Fruit fly (Drosophila melanogaster) whole organism, embryonic: ENCODE results near the gene Ldaf1.

Experiments used
- Blimp-1 ChIP-seq: fragments of 200-800 bp; sonication (Bioruptor generic); optimal IDR thresholded peaks from 3 replicates; lab custom pipeline; 2018; ENCODE audit warnings: missing biosample characterization, missing genetic modification characterization, mild to moderate bottlenecking, moderate library complexity, missing genetic modification reagents
- C15 ChIP-seq: fragments of 200-800 bp; sonication (Bioruptor generic); IDR thresholded peaks from 3 replicates; pipeline ENCODE4 v1.3.6; 2022; ENCODE audit warnings: missing biosample characterization, missing genetic modification characterization
- CG10431 ChIP-seq: fragments of 200-800 bp; sonication (Bioruptor generic); optimal IDR thresholded peaks from 3 replicates; lab custom pipeline; 2018; ENCODE audit warnings: missing biosample characterization, mild to moderate bottlenecking, missing genetic modification characterization
- CG11696 ChIP-seq: fragments of 200-800 bp; sonication (Bioruptor generic); IDR thresholded peaks from 2 replicates; pipeline ENCODE4 v1.3.6; 2022; ENCODE audit warnings: missing biosample characterization, missing genetic modification characterization
- CG12391 ChIP-seq: fragments of 200-800 bp; sonication (Bioruptor generic); optimal IDR thresholded peaks from 3 replicates; lab custom pipeline; 2018; ENCODE audit warnings: missing biosample characterization, mild to moderate bottlenecking, missing genetic modification characterization, moderate library complexity
- CG13296 ChIP-seq: fragments of 200-800 bp; sonication (Bioruptor generic); optimal IDR thresholded peaks from 3 replicates; lab custom pipeline; 2018; ENCODE audit warnings: missing biosample characterization, mild to moderate bottlenecking, missing genetic modification characterization
- CG15011 ChIP-seq: fragments of 200-800 bp; sonication (Bioruptor generic); optimal IDR thresholded peaks from 3 replicates; lab custom pipeline; 2018; ENCODE audit warnings: missing biosample characterization, mild to moderate bottlenecking, missing genetic modification characterization
- CG15073 ChIP-seq: fragments of 200-800 bp; sonication (Bioruptor generic); optimal IDR thresholded peaks from 2 replicates; lab custom pipeline; 2016; ENCODE audit warnings: missing biosample characterization, missing genetic modification characterization
- CG15479 ChIP-seq: fragments of 200-800 bp; sonication (Bioruptor generic); optimal IDR thresholded peaks from 3 replicates; lab custom pipeline; 2019; ENCODE audit warnings: missing biosample characterization, mild to moderate bottlenecking, missing genetic modification characterization, moderate library complexity
- CG1647 ChIP-seq: fragments of 200-800 bp; sonication (Bioruptor generic); optimal IDR thresholded peaks from 3 replicates; lab custom pipeline; 2016; ENCODE audit warnings: missing biosample characterization, missing genetic modification characterization
- CG16815 ChIP-seq: fragments of 200-800 bp; sonication (Bioruptor generic); optimal IDR thresholded peaks from 3 replicates; lab custom pipeline; 2017; ENCODE audit warnings: missing biosample characterization, mild to moderate bottlenecking, missing genetic modification characterization
- CG17361 ChIP-seq: fragments of 200-800 bp; sonication (Bioruptor generic); IDR thresholded peaks from 3 replicates; pipeline ENCODE4 v1.3.6; 2022; ENCODE audit warnings: missing biosample characterization, missing genetic modification characterization
- CG17912 ChIP-seq: fragments of 200-800 bp; sonication (Bioruptor generic); optimal IDR thresholded peaks from 2 replicates; lab custom pipeline; 2018; ENCODE audit warnings: missing biosample characterization, mild to moderate bottlenecking, missing genetic modification characterization
- CG1832 ChIP-seq: fragments of 200-800 bp; sonication (Bioruptor generic); optimal IDR thresholded peaks from 2 replicates; lab custom pipeline; 2017; ENCODE audit warnings: missing biosample characterization, mild to moderate bottlenecking, missing genetic modification characterization, inconsistent platforms
- CG34224 ChIP-seq: fragments of 200-800 bp; sonication (Bioruptor generic); IDR thresholded peaks from 3 replicates; pipeline ENCODE4 v1.3.6; 2022; ENCODE audit warnings: missing biosample characterization, missing genetic modification characterization; ENCODE audit not compliant: partially characterized antibody
- CG4360 ChIP-seq: fragments of 200-800 bp; sonication (Bioruptor generic); IDR thresholded peaks from 2 replicates; pipeline ENCODE4 v1.3.6; 2022; ENCODE audit warnings: missing biosample characterization, missing genetic modification characterization
- CG6689 ChIP-seq: fragments of 200-800 bp; sonication (Bioruptor generic); IDR thresholded peaks from 2 replicates; pipeline ENCODE4 v1.3.6; 2022; ENCODE audit warnings: missing biosample characterization, missing genetic modification characterization
- CG7556 ChIP-seq: fragments of 200-800 bp; sonication (Bioruptor generic); optimal IDR thresholded peaks from 2 replicates; lab custom pipeline; 2017; ENCODE audit warnings: missing biosample characterization, mild to moderate bottlenecking, missing genetic modification characterization
- CG7786 ChIP-seq: fragments of 200-800 bp; sonication (Bioruptor generic); optimal IDR thresholded peaks from 2 replicates; lab custom pipeline; 2016; ENCODE audit warnings: missing biosample characterization, missing genetic modification characterization
- Chrac-16 ChIP-seq: fragments of 200-800 bp; sonication (Bioruptor generic); optimal IDR thresholded peaks from 3 replicates; lab custom pipeline; 2016; ENCODE audit warnings: missing biosample characterization, missing genetic modification characterization
- Dad ChIP-seq: fragments of 200-800 bp; sonication (Bioruptor generic); optimal IDR thresholded peaks from 3 replicates; lab custom pipeline; 2016; ENCODE audit warnings: missing biosample characterization, missing genetic modification characterization
- Dip2 ChIP-seq: fragments of 200-800 bp; sonication (Bioruptor generic); IDR thresholded peaks from 2 replicates; pipeline ENCODE4 v1.3.6; 2022; ENCODE audit warnings: missing biosample characterization, missing genetic modification characterization
- Dip3 ChIP-seq: fragments of 200-800 bp; sonication (Bioruptor generic); optimal IDR thresholded peaks from 3 replicates; lab custom pipeline; 2016; ENCODE audit warnings: missing biosample characterization, missing genetic modification characterization
- Eip74EF ChIP-seq, 2 experiments: fragments of 200-800 bp in 1 of 2; fragments of >200 bp in 1 of 2; sonication (Bioruptor generic) in 1 of 2; optimal IDR thresholded peaks; 2 replicates each; lab custom pipeline; 2017 to 2019; ENCODE audit warnings: missing biosample characterization in 2 of 2, missing genetic modification characterization in 2 of 2, mild to moderate bottlenecking in 1 of 2, moderate library complexity in 1 of 2
- GATAe ChIP-seq: fragments of 200-800 bp; sonication (Bioruptor generic); conservative IDR thresholded peaks from 2 replicates; pipeline ENCODE4 v1.3.6; 2022; ENCODE audit warnings: missing biosample characterization, missing genetic modification characterization
- Hr39 ChIP-seq: fragments of >200 bp; optimal IDR thresholded peaks from 2 replicates; lab custom pipeline; 2017
- Nf-YB ChIP-seq: fragments of 200-800 bp; sonication (Bioruptor generic); optimal IDR thresholded peaks from 3 replicates; lab custom pipeline; 2019; ENCODE audit warnings: missing biosample characterization, mild to moderate bottlenecking, missing genetic modification characterization, moderate library complexity
- Pdp1 ChIP-seq, 2 experiments: fragments of 200-800 bp; sonication (Bioruptor generic); optimal IDR thresholded peaks; 3 replicates each; lab custom pipeline; 2016; ENCODE audit warnings: missing biosample characterization in 2 of 2, missing genetic modification characterization in 2 of 2, mild to moderate bottlenecking in 1 of 2, moderate library complexity in 1 of 2
- Rfx ChIP-seq: fragments of 200-800 bp; sonication (Bioruptor generic); IDR thresholded peaks from 2 replicates; pipeline ENCODE4 v1.3.6; 2022; ENCODE audit warnings: missing biosample characterization, missing genetic modification characterization
- Stat92E ChIP-seq, 3 experiments: fragments of >200 bp in 2 of 3; fragments of 200-800 bp in 1 of 3; sonication (Bioruptor generic) in 1 of 3; optimal IDR thresholded peaks; 2 replicates each; lab custom pipeline; 2017 to 2019; ENCODE audit warnings: missing biosample characterization in 3 of 3, missing genetic modification characterization in 3 of 3, mild to moderate bottlenecking in 1 of 3, moderate library complexity in 1 of 3
- Trl ChIP-seq, 3 experiments: fragments of >200 bp in 2 of 3; fragments of 200-800 bp in 1 of 3; sonication (Bioruptor generic) in 1 of 3; optimal IDR thresholded peaks; 2 replicates in 1 of 3; 3 replicates in 2 of 3; lab custom pipeline; 2016 to 2017; ENCODE audit warnings: missing biosample characterization in 1 of 3, missing genetic modification characterization in 1 of 3
- bcd ChIP-seq: fragments of 200-800 bp; sonication (Bioruptor generic); optimal IDR thresholded peaks from 2 replicates; lab custom pipeline; 2017; ENCODE audit warnings: missing biosample characterization, mild to moderate bottlenecking, missing genetic modification characterization
- corto ChIP-seq: fragments of 200-800 bp; sonication (Bioruptor generic); optimal IDR thresholded peaks from 2 replicates; lab custom pipeline; 2016; ENCODE audit warnings: missing biosample characterization, mild to moderate bottlenecking, missing genetic modification characterization, moderate library complexity
- cwo ChIP-seq: fragments of 200-800 bp; sonication (Bioruptor generic); optimal IDR thresholded peaks from 3 replicates; lab custom pipeline; 2017; ENCODE audit warnings: missing biosample characterization, missing genetic modification characterization, mild to moderate bottlenecking, moderate library complexity, missing genetic modification reagents
- dati ChIP-seq: fragments of 200-800 bp; sonication (Bioruptor generic); IDR thresholded peaks from 2 replicates; pipeline ENCODE4 v1.3.6; 2022; ENCODE audit warnings: missing biosample characterization, missing genetic modification characterization
- ewg ChIP-seq: fragments of 200-800 bp; sonication (Bioruptor generic); optimal IDR thresholded peaks from 3 replicates; lab custom pipeline; 2017; ENCODE audit warnings: mild to moderate bottlenecking, missing biosample characterization, missing genetic modification reagents, missing genetic modification characterization
- h ChIP-seq: fragments of >200 bp; optimal IDR thresholded peaks from 2 replicates; lab custom pipeline; 2017
- kni ChIP-seq: fragments of 200-800 bp; sonication (Bioruptor generic); optimal IDR thresholded peaks from 3 replicates; lab custom pipeline; 2017; ENCODE audit warnings: mild to moderate bottlenecking, missing biosample characterization, missing genetic modification reagents, missing genetic modification characterization
- odd ChIP-seq: fragments of 200-800 bp; sonication (Bioruptor generic); optimal IDR thresholded peaks from 2 replicates; lab custom pipeline; 2017; ENCODE audit warnings: missing biosample characterization, mild to moderate bottlenecking, missing genetic modification characterization
- pb ChIP-seq: fragments of 200-800 bp; sonication (Bioruptor generic); optimal IDR thresholded peaks from 3 replicates; lab custom pipeline; 2016; ENCODE audit warnings: missing biosample characterization, missing genetic modification characterization
- pho ChIP-seq: fragments of 200-800 bp; sonication (Bioruptor generic); optimal IDR thresholded peaks from 2 replicates; lab custom pipeline; 2016; ENCODE audit warnings: missing biosample characterization, missing genetic modification characterization
- pnt ChIP-seq: fragments of 200-800 bp; sonication (Bioruptor generic); optimal IDR thresholded peaks from 3 replicates; lab custom pipeline; 2016; ENCODE audit warnings: missing biosample characterization, missing genetic modification characterization
- pros ChIP-seq: fragments of 200-800 bp; sonication (Bioruptor generic); optimal IDR thresholded peaks from 3 replicates; lab custom pipeline; 2019; ENCODE audit warnings: missing biosample characterization, mild to moderate bottlenecking, missing genetic modification characterization, moderate library complexity
- psq ChIP-seq: fragments of 200-800 bp; sonication (Bioruptor generic); optimal IDR thresholded peaks from 2 replicates; lab custom pipeline; 2017; ENCODE audit warnings: missing biosample characterization, missing genetic modification characterization
- pum ChIP-seq: fragments of 200-800 bp; sonication (Bioruptor generic); optimal IDR thresholded peaks from 2 replicates; lab custom pipeline; 2016; ENCODE audit warnings: missing biosample characterization, missing genetic modification characterization
- run ChIP-seq: fragments of 200-800 bp; sonication (Bioruptor generic); optimal IDR thresholded peaks from 3 replicates; lab custom pipeline; 2018; ENCODE audit warnings: missing biosample characterization, mild to moderate bottlenecking, missing genetic modification characterization
- sc ChIP-seq, 3 experiments: fragments of >200 bp in 2 of 3; fragments of 200-800 bp in 1 of 3; sonication (Bioruptor generic) in 1 of 3; optimal IDR thresholded peaks; 2 replicates in 2 of 3; 3 replicates in 1 of 3; lab custom pipeline; 2017; ENCODE audit warnings: mild to moderate bottlenecking in 1 of 3, missing biosample characterization in 1 of 3, missing genetic modification characterization in 1 of 3, missing genetic modification reagents in 1 of 3
- scrt ChIP-seq: fragments of 200-800 bp; sonication (Bioruptor generic); optimal IDR thresholded peaks from 2 replicates; lab custom pipeline; 2018; ENCODE audit warnings: missing biosample characterization, mild to moderate bottlenecking, missing genetic modification characterization, moderate library complexity
- shn ChIP-seq: fragments of 200-800 bp; sonication (Bioruptor generic); optimal IDR thresholded peaks from 3 replicates; lab custom pipeline; 2016; ENCODE audit warnings: missing biosample characterization, missing genetic modification characterization
- yki ChIP-seq: fragments of >200 bp; optimal IDR thresholded peaks from 3 replicates; lab custom pipeline; 2018

Gene Ldaf1

dm6 chrX:1947900-1948374 is 46.2 kb upstream of the Ldaf1 start:
- no peak for TF ChIP-seq scrt (GFP tag; lab: Kevin White, UChicago)
- TF ChIP-seq GATAe (GFP tag; lab: Robert Waterston, UW) = 0 out of 2 replicates have a peak, but pooled peaks have one; percentile 6
- peak; percentile 49 for TF ChIP-seq odd (GFP tag; lab: Kevin White, UChicago)
- TF ChIP-seq Rfx (GFP tag; lab: Robert Waterston, UW) = no peak
- peak; percentile 39 for TF ChIP-seq CG7556 (GFP tag; lab: Kevin White, UChicago)
- no peak for TF ChIP-seq cwo (GFP tag; lab: Kevin White, UChicago)
- TF ChIP-seq CG1832 (GFP tag; lab: Kevin White, UChicago) = peak; percentile 46
- TF ChIP-seq Blimp-1 = no peak
- TF ChIP-seq CG6689 (GFP tag; lab: Robert Waterston, UW) = no peak
- peak; percentile 92 to 93 for TF ChIP-seq Trl (optimal IDR thresholded peaks at IDR 0.05; lab: Kevin White, UChicago)
- no peak for TF ChIP-seq Trl (GFP tag; optimal IDR thresholded peaks at IDR 0.05; lab: Kevin White, UChicago)
- TF ChIP-seq CG11696 (GFP tag; lab: Robert Waterston, UW) = no peak
- TF ChIP-seq Dad (GFP tag; lab: Kevin White, UChicago) = no peak
- no peak for TF ChIP-seq sc (optimal IDR thresholded peaks at IDR 0.05; lab: Kevin White, UChicago)
- no peak for TF ChIP-seq sc (GFP tag; optimal IDR thresholded peaks at IDR 0.05; lab: Kevin White, UChicago)
- 0 out of 3 replicates have a peak, but pooled peaks have one; percentile 26 for TF ChIP-seq CG34224 (GFP tag; lab: Robert Waterston, UW)
- no peak for TF ChIP-seq Hr39 (lab: Kevin White, UChicago)
- no peak for TF ChIP-seq pum (GFP tag; lab: Kevin White, UChicago)
- TF ChIP-seq pros = peak; percentile 86
- no peak for TF ChIP-seq pnt (GFP tag; lab: Kevin White, UChicago)
- peak; percentile 22; the same call in 1 of the 3 replicates for TF ChIP-seq CG17361 (GFP tag; lab: Robert Waterston, UW)
- no peak for TF ChIP-seq CG7786 (GFP tag; lab: Kevin White, UChicago)
- no peak for TF ChIP-seq CG15073 (GFP tag; lab: Kevin White, UChicago)
- no peak for TF ChIP-seq Chrac-16
- no peak for TF ChIP-seq Stat92E (GFP tag; optimal IDR thresholded peaks at IDR 0.05; lab: Kevin White, UChicago)
- TF ChIP-seq CG12391 = no peak
- peak in 1 of 2 experiments; percentile 94 for TF ChIP-seq Pdp1 (GFP tag; optimal IDR thresholded peaks at IDR 0.05; lab: Kevin White, UChicago)
- TF ChIP-seq h (lab: Kevin White, UChicago) = no peak
- peak; percentile 78 for TF ChIP-seq yki (lab: Kevin White, UChicago)
- TF ChIP-seq pho (GFP tag; lab: Kevin White, UChicago) = no peak
- no peak for TF ChIP-seq C15
- TF ChIP-seq Eip74EF (GFP tag; optimal IDR thresholded peaks at IDR 0.05; lab: Kevin White, UChicago) = no peak
- TF ChIP-seq shn (GFP tag; lab: Kevin White, UChicago) = no peak
- no peak for TF ChIP-seq pb (GFP tag; lab: Kevin White, UChicago)
- peak; percentile 41 for TF ChIP-seq psq (GFP tag; lab: Kevin White, UChicago)
- TF ChIP-seq CG15479 (GFP tag; lab: Kevin White, UChicago) = peak; percentile 1
- no peak for TF ChIP-seq Dip3 (GFP tag; lab: Kevin White, UChicago)
- TF ChIP-seq bcd = no peak
- TF ChIP-seq CG17912 (GFP tag; lab: Kevin White, UChicago) = no peak
- no peak for TF ChIP-seq CG16815 (GFP tag; lab: Kevin White, UChicago)
- TF ChIP-seq Nf-YB = no peak
- TF ChIP-seq CG15011 (GFP tag; lab: Kevin White, UChicago) = no peak
- peak; percentile 97 for TF ChIP-seq CG4360
- TF ChIP-seq dati (GFP tag; lab: Robert Waterston, UW) = no peak
- TF ChIP-seq CG13296 = no peak
- no peak for TF ChIP-seq Dip2 (GFP tag; lab: Robert Waterston, UW)
- no peak for TF ChIP-seq CG1647 (GFP tag; lab: Kevin White, UChicago)
- no peak for TF ChIP-seq ewg (GFP tag; lab: Kevin White, UChicago)
- TF ChIP-seq corto = peak; percentile 24
- peak; percentile 18 for TF ChIP-seq CG10431
- TF ChIP-seq run = no peak
- TF ChIP-seq kni (GFP tag; lab: Kevin White, UChicago) = peak; percentile 1
